Fruit fly (Drosophila melanogaster): ENCODE measurements around the gene tey.

dm6 chr3L:19704869-19705268, 41.0 kb upstream of the tey start:
- TF ChIP-seq pho (GFP tag; optimal IDR thresholded peaks at IDR 0.05) (no peak), chm (GFP tag; IDR thresholded peaks at IDR 0.05) (no peak), Blimp-1 (GFP tag; optimal IDR thresholded peaks at IDR 0.05) (no peak), br (optimal IDR thresholded peaks at IDR 0.05) (no peak), ftz-f1 (GFP tag; optimal IDR thresholded peaks at IDR 0.05) (no peak), fd64A (GFP tag; optimal IDR thresholded peaks at IDR 0.05) (no peak), B-H2 (GFP tag; optimal IDR thresholded peaks at IDR 0.05) (no peak), twi (tag; optimal IDR thresholded peaks at IDR 0.05) (no peak), zen (tag; optimal IDR thresholded peaks at IDR 0.05) (no peak), CG2120 (GFP tag; optimal IDR thresholded peaks at IDR 0.05) (no peak)
